Fruit fly (Drosophila melanogaster) Kc167 (cell line): Measurements from ENCODE around the gene RpL18.

Experiments
- Myc ChIP-seq: fragments of >200 bp; optimal IDR thresholded peaks from 2 replicates; lab custom pipeline; 2017; ENCODE audit warnings: missing external identifiers
- Sin3A ChIP-seq: fragments of >200 bp; optimal IDR thresholded peaks from 2 replicates; lab custom pipeline; 2018; ENCODE audit warnings: missing external identifiers
- h ChIP-seq: fragments of >200 bp; optimal IDR thresholded peaks from 3 replicates; lab custom pipeline; 2018; ENCODE audit warnings: missing external identifiers
- insv ChIP-seq: fragments of >200 bp; optimal IDR thresholded peaks from 3 replicates; lab custom pipeline; 2018; ENCODE audit warnings: missing external identifiers
- psq ChIP-seq: fragments of >200 bp; optimal IDR thresholded peaks from 2 replicates; lab custom pipeline; 2017; ENCODE audit warnings: missing external identifiers
- ttk ChIP-seq: sonication (Bioruptor generic); optimal IDR thresholded peaks from 2 replicates; lab custom pipeline; 2017; ENCODE audit warnings: missing external identifiers

- TF ChIP-seq Sin3A (lab: Kevin White, UChicago) = no peak
- no peak for TF ChIP-seq insv (lab: Kevin White, UChicago)
- no peak for TF ChIP-seq psq (lab: Kevin White, UChicago)
- TF ChIP-seq ttk (lab: Kevin White, UChicago) = no peak
- no peak for TF ChIP-seq h
- TF ChIP-seq Myc (lab: Kevin White, UChicago) = no peak
These were observed 2.8 kb upstream of the RpL18 start, which contains the start of the genes mRpL50 and mei-P22 for dm6 chr3L:7243775-7244438.
